ENCODE assay signal across 4 worm cellular contexts in genomic region chrV:5667337-5667736, ce11.
TF ChIP-seq lines count a peak whose summit lies in the region.

No protein-coding gene starts in this region.

TF ChIP-seq in whole organism, L1 larva, 84 proteins besides CTCF, POLR2A, EP300 and RAD21 (continued from another document):
- TF ChIP-seq dsc-1 (tag; optimal IDR thresholded peaks at IDR 0.05; lab: Kevin White, UChicago): no peak
- TF ChIP-seq nhr-85 (tag; lab: Kevin White, UChicago): peak; percentile 68
- TF ChIP-seq nhr-19 (GFP tag; conservative IDR thresholded peaks at IDR 0.05; lab: Robert Waterston, UW): no peak
- TF ChIP-seq efl-1 (optimal IDR thresholded peaks at IDR 0.05; lab: Kevin White, UChicago): no peak
- peak in 1 of 2 experiments; percentile 92 for TF ChIP-seq efl-1 (GFP tag; optimal IDR thresholded peaks at IDR 0.05 in 1 of 2; lab: Kevin White, UChicago)
- no peak for TF ChIP-seq pag-3 (tag; optimal IDR thresholded peaks at IDR 0.05; lab: Kevin White, UChicago; ENCODE audit: borderline replicate concordance, insufficient read depth)
- TF ChIP-seq egl-13 (tag; optimal IDR thresholded peaks at IDR 0.05; lab: Kevin White, UChicago): no peak
- TF ChIP-seq F16B12.6 (tag; optimal IDR thresholded peaks at IDR 0.05; lab: Kevin White, UChicago): no peak
- no peak for TF ChIP-seq irx-1 (tag; optimal IDR thresholded peaks at IDR 0.05; lab: Kevin White, UChicago)
- no peak for TF ChIP-seq lir-3 (tag; optimal IDR thresholded peaks at IDR 0.05; lab: Kevin White, UChicago; ENCODE audit: poor library complexity)
- no peak for TF ChIP-seq sptf-1 (tag; optimal IDR thresholded peaks at IDR 0.05; lab: Kevin White, UChicago)
- TF ChIP-seq grh-1 (GFP tag; IDR thresholded peaks at IDR 0.05; lab: Robert Waterston, UW): 0 out of 2 replicates have a peak, but pooled peaks have one; percentile 17
- TF ChIP-seq nhr-28 (tag; optimal IDR thresholded peaks at IDR 0.05; lab: Kevin White, UChicago): no peak
- no peak for TF ChIP-seq lin-14 (GFP tag; optimal IDR thresholded peaks at IDR 0.05; lab: Kevin White, UChicago)
- TF ChIP-seq swsn-7 (tag; optimal IDR thresholded peaks at IDR 0.05; lab: Kevin White, UChicago): no peak
- TF ChIP-seq lin-35 (GFP tag; optimal IDR thresholded peaks at IDR 0.05; lab: Kevin White, UChicago): peak in 1 of 2 experiments; percentile 3
- no peak for TF ChIP-seq egl-27 (tag; optimal IDR thresholded peaks at IDR 0.05; lab: Kevin White, UChicago)
- no peak for TF ChIP-seq nhr-237 (tag; optimal IDR thresholded peaks at IDR 0.05; lab: Kevin White, UChicago)

TF ChIP-seq in whole organism, L2 larva, 48 proteins besides CTCF, POLR2A, EP300 and RAD21 (continued from another document):
- TF ChIP-seq ceh-16 (tag; optimal IDR thresholded peaks at IDR 0.05; lab: Kevin White, UChicago) (no peak), ztf-11 (tag; optimal IDR thresholded peaks at IDR 0.05; lab: Kevin White, UChicago) (no peak), sma-9 (GFP tag; optimal IDR thresholded peaks at IDR 0.05; lab: Kevin White, UChicago) (peak; percentile 69), sma-9 (tag; optimal IDR thresholded peaks at IDR 0.05; lab: Kevin White, UChicago) (no peak), unc-62 (GFP tag; optimal IDR thresholded peaks at IDR 0.05; lab: Kevin White, UChicago) (no peak), R02D3.7 (tag; optimal IDR thresholded peaks at IDR 0.05; lab: Kevin White, UChicago) (no peak), nhr-237 (tag; optimal IDR thresholded peaks at IDR 0.05; lab: Kevin White, UChicago) (no peak), nhr-21 (tag; optimal IDR thresholded peaks at IDR 0.05; lab: Kevin White, UChicago) (peak; percentile 66), elt-1 (tag; optimal IDR thresholded peaks at IDR 0.05; lab: Kevin White, UChicago) (no peak), mab-5 (tag; optimal IDR thresholded peaks at IDR 0.05; lab: Kevin White, UChicago) (no peak), ztf-4 (tag; optimal IDR thresholded peaks at IDR 0.05; lab: Kevin White, UChicago) (no peak), fos-1 (tag; optimal IDR thresholded peaks at IDR 0.05; lab: Kevin White, UChicago) (no peak), ceh-82 (tag; optimal IDR thresholded peaks at IDR 0.05; lab: Kevin White, UChicago) (no peak), crh-2 (tag; optimal IDR thresholded peaks at IDR 0.05; lab: Kevin White, UChicago) (peak; percentile 55), unc-55 (GFP tag; optimal IDR thresholded peaks at IDR 0.05; lab: Kevin White, UChicago) (no peak), nhr-25 (tag; optimal IDR thresholded peaks at IDR 0.05; lab: Kevin White, UChicago) (no peak), nhr-10 (tag; optimal IDR thresholded peaks at IDR 0.05; lab: Kevin White, UChicago) (no peak), ztf-1 (GFP tag; conservative IDR thresholded peaks at IDR 0.05; lab: Robert Waterston, UW) (no peak), peb-1 (tag; optimal IDR thresholded peaks at IDR 0.05; lab: Kevin White, UChicago) (no peak), nhr-129 (tag; optimal IDR thresholded peaks at IDR 0.05; lab: Kevin White, UChicago) (no peak), dmd-4 (tag; optimal IDR thresholded peaks at IDR 0.05; lab: Kevin White, UChicago) (no peak), aly-2 (tag; optimal IDR thresholded peaks at IDR 0.05; lab: Kevin White, UChicago) (no peak)

TF ChIP-seq in whole organism, L4 larva, 104 proteins besides CTCF, POLR2A, EP300 and RAD21 (continued from another document and continues in another):
- peak; percentile 43 for TF ChIP-seq unc-130 (GFP tag; optimal IDR thresholded peaks at IDR 0.05; lab: Kevin White, UChicago)
- TF ChIP-seq daf-19 (GFP tag; conservative IDR thresholded peaks at IDR 0.05; lab: Robert Waterston, UW): peak; percentile 92
- TF ChIP-seq attf-4 (tag; optimal IDR thresholded peaks at IDR 0.05; lab: Kevin White, UChicago): no peak
- no peak for TF ChIP-seq ZK546.5 (tag; optimal IDR thresholded peaks at IDR 0.05; lab: Kevin White, UChicago)
- no peak for TF ChIP-seq unc-62 (GFP tag; optimal IDR thresholded peaks at IDR 0.05 in 1 of 2; lab: Kevin White, UChicago)
- TF ChIP-seq unc-62 (tag; optimal IDR thresholded peaks at IDR 0.05; lab: Kevin White, UChicago): no peak
- TF ChIP-seq spr-3 (GFP tag; optimal IDR thresholded peaks at IDR 0.05; lab: Kevin White, UChicago): peak; percentile 60
- no peak for TF ChIP-seq dmd-9 (GFP tag; IDR thresholded peaks at IDR 0.05; lab: Robert Waterston, UW)
- TF ChIP-seq nhr-102 (tag; optimal IDR thresholded peaks at IDR 0.05; lab: Kevin White, UChicago): peak; percentile 56
- peak; percentile 19 for TF ChIP-seq rbr-2 (tag; optimal IDR thresholded peaks at IDR 0.05; lab: Kevin White, UChicago)
- TF ChIP-seq daf-8 (GFP tag; IDR thresholded peaks at IDR 0.05; lab: Robert Waterston, UW): no peak
- TF ChIP-seq snpc-4 (tag; optimal IDR thresholded peaks at IDR 0.05; lab: Kevin White, UChicago): no peak
- peak; percentile 93 for TF ChIP-seq F26F4.8 (GFP tag; conservative IDR thresholded peaks at IDR 0.05; lab: Robert Waterston, UW)
- no peak for TF ChIP-seq cey-2 (tag; optimal IDR thresholded peaks at IDR 0.05; lab: Kevin White, UChicago; ENCODE audit: borderline replicate concordance, insufficient read depth)
- TF ChIP-seq lin-15B (tag; optimal IDR thresholded peaks at IDR 0.05; lab: Kevin White, UChicago): no peak
- peak; percentile 85 for TF ChIP-seq ctbp-1 (GFP tag; IDR thresholded peaks at IDR 0.05; lab: Robert Waterston, UW)
- no peak for TF ChIP-seq dve-1 (tag; optimal IDR thresholded peaks at IDR 0.05; lab: Kevin White, UChicago; ENCODE audit: insufficient read depth)
- no peak for TF ChIP-seq lin-39 (tag; optimal IDR thresholded peaks at IDR 0.05; lab: Kevin White, UChicago)
- no peak for TF ChIP-seq zag-1 (tag; optimal IDR thresholded peaks at IDR 0.05; lab: Kevin White, UChicago)
- TF ChIP-seq nhr-6 (tag; optimal IDR thresholded peaks at IDR 0.05; lab: Kevin White, UChicago): no peak
- no peak for TF ChIP-seq fkh-10 (GFP tag; optimal IDR thresholded peaks at IDR 0.05; lab: Kevin White, UChicago)
- TF ChIP-seq gei-8 (GFP tag; optimal IDR thresholded peaks at IDR 0.05; lab: Kevin White, UChicago): peak; percentile 62
- no peak for TF ChIP-seq unc-39 (tag; optimal IDR thresholded peaks at IDR 0.05; lab: Kevin White, UChicago)
- TF ChIP-seq pqm-1 (tag; optimal IDR thresholded peaks at IDR 0.05; lab: Kevin White, UChicago): no peak
- TF ChIP-seq zip-2 (tag; optimal IDR thresholded peaks at IDR 0.05; lab: Kevin White, UChicago): no peak
- TF ChIP-seq fos-1 (tag; optimal IDR thresholded peaks at IDR 0.05; lab: Kevin White, UChicago): no peak
- TF ChIP-seq ama-1 (optimal IDR thresholded peaks at IDR 0.05; lab: Kevin White, UChicago): no peak
- TF ChIP-seq F49E8.2 (tag; optimal IDR thresholded peaks at IDR 0.05; lab: Kevin White, UChicago; ENCODE audit: borderline replicate concordance): peak; percentile 81
- TF ChIP-seq F44E2.7 (GFP tag; IDR thresholded peaks at IDR 0.05; lab: Robert Waterston, UW): peak; percentile 97
- no peak for TF ChIP-seq jun-1 (tag; optimal IDR thresholded peaks at IDR 0.05; lab: Kevin White, UChicago)
- TF ChIP-seq aha-1 (tag; lab: Kevin White, UChicago): peak; percentile 71
- no peak for TF ChIP-seq daf-12 (tag; optimal IDR thresholded peaks at IDR 0.05; lab: Kevin White, UChicago)
- peak; percentile 63 for TF ChIP-seq sdz-12 (GFP tag; optimal IDR thresholded peaks at IDR 0.05; lab: Kevin White, UChicago)
- peak; percentile 76 for TF ChIP-seq lin-29 (GFP tag; IDR thresholded peaks at IDR 0.05; lab: Robert Waterston, UW)
- TF ChIP-seq nhr-11 (tag; optimal IDR thresholded peaks at IDR 0.05; lab: Kevin White, UChicago): no peak
- TF ChIP-seq lim-7 (GFP tag; IDR thresholded peaks at IDR 0.05; lab: Robert Waterston, UW): peak; percentile 98
- no peak for TF ChIP-seq dpl-1 (GFP tag; optimal IDR thresholded peaks at IDR 0.05; lab: Kevin White, UChicago)
- peak; percentile 84 for TF ChIP-seq dmd-8 (GFP tag; IDR thresholded peaks at IDR 0.05; lab: Robert Waterston, UW)
- TF ChIP-seq ces-1 (GFP tag; optimal IDR thresholded peaks at IDR 0.05; lab: Kevin White, UChicago): no peak
- peak in 1 of 2 experiments; percentile 72 for TF ChIP-seq daf-16 (GFP tag; optimal IDR thresholded peaks at IDR 0.05; lab: Kevin White, UChicago)
- TF ChIP-seq daf-16 (tag; optimal IDR thresholded peaks at IDR 0.05; lab: Kevin White, UChicago): no peak
- peak; percentile 62; the same call in 1 of the 2 replicates for TF ChIP-seq zfp-3 (GFP tag; conservative IDR thresholded peaks at IDR 0.05; lab: Robert Waterston, UW)
- peak; percentile 70 for TF ChIP-seq nhr-42 (GFP tag; IDR thresholded peaks at IDR 0.05; lab: Robert Waterston, UW)
- no peak for TF ChIP-seq ztf-11 (tag; optimal IDR thresholded peaks at IDR 0.05; lab: Kevin White, UChicago)
- no peak for TF ChIP-seq hlh-11 (tag; optimal IDR thresholded peaks at IDR 0.05; lab: Kevin White, UChicago)
- no peak for TF ChIP-seq ceh-82 (tag; optimal IDR thresholded peaks at IDR 0.05; lab: Kevin White, UChicago)
- TF ChIP-seq nhr-25 (tag; optimal IDR thresholded peaks at IDR 0.05; lab: Kevin White, UChicago; ENCODE audit: borderline replicate concordance, insufficient read depth): no peak
- TF ChIP-seq Y48G9A.11 (GFP tag; IDR thresholded peaks at IDR 0.05; lab: Robert Waterston, UW): peak; percentile 87
- TF ChIP-seq mxl-3 (GFP tag; optimal IDR thresholded peaks at IDR 0.05; lab: Kevin White, UChicago): no peak
- TF ChIP-seq ceh-32 (tag; optimal IDR thresholded peaks at IDR 0.05; lab: Kevin White, UChicago; ENCODE audit: poor library complexity): no peak

TF ChIP-seq in whole organism, young adult, 124 proteins besides CTCF, POLR2A, EP300 and RAD21 (continued from another document and continues in another):
- peak; percentile 77 for TF ChIP-seq atf-7 (tag; optimal IDR thresholded peaks at IDR 0.05; lab: Kevin White, UChicago)
- TF ChIP-seq F22D6.2 (tag; optimal IDR thresholded peaks at IDR 0.05; lab: Kevin White, UChicago): no peak
- no peak for TF ChIP-seq C17E4.6 (GFP tag; IDR thresholded peaks at IDR 0.05; lab: Robert Waterston, UW)
- peak; percentile 52 for TF ChIP-seq xnd-1 (tag; optimal IDR thresholded peaks at IDR 0.05; lab: Kevin White, UChicago)
- peak; percentile 73 for TF ChIP-seq snpc-3.4 (tag; optimal IDR thresholded peaks at IDR 0.05; lab: Kevin White, UChicago)
- TF ChIP-seq rpc-1 (optimal IDR thresholded peaks at IDR 0.05; lab: Kevin White, UChicago): peak; percentile 92
- peak; percentile 93 for TF ChIP-seq rpc-1 (tag; optimal IDR thresholded peaks at IDR 0.05; lab: Kevin White, UChicago)
- peak; percentile 59 for TF ChIP-seq snpc-4 (GFP tag; optimal IDR thresholded peaks at IDR 0.05; lab: Kevin White, UChicago)
- TF ChIP-seq snpc-4 (tag; optimal IDR thresholded peaks at IDR 0.05; lab: Kevin White, UChicago): peak in 1 of 4 experiments; percentile 56
- peak; percentile 65 for TF ChIP-seq nfyb-1 (GFP tag; IDR thresholded peaks at IDR 0.05; lab: Robert Waterston, UW)
- TF ChIP-seq nfya-2 (GFP tag; IDR thresholded peaks at IDR 0.05; lab: Robert Waterston, UW): peak; percentile 87; the same call in 1 of the 2 replicates
- peak; percentile 63 for TF ChIP-seq F33H1.4 (GFP tag; IDR thresholded peaks at IDR 0.05; lab: Robert Waterston, UW)
- 0 out of 2 replicates have a peak, but pooled peaks have one; percentile 26 for TF ChIP-seq dox-1 (GFP tag; IDR thresholded peaks at IDR 0.05; lab: Robert Waterston, UW)
- peak; percentile 74; the same call in 1 of the 2 replicates for TF ChIP-seq madf-3 (GFP tag; IDR thresholded peaks at IDR 0.05; lab: Robert Waterston, UW)
- TF ChIP-seq pbrm-1 (GFP tag; IDR thresholded peaks at IDR 0.05; lab: Robert Waterston, UW): peak; percentile 77
- TF ChIP-seq Y53F4B.3 (GFP tag; IDR thresholded peaks at IDR 0.05; lab: Robert Waterston, UW): peak; percentile 24; the same call in 1 of the 2 replicates
- TF ChIP-seq sea-2 (GFP tag; IDR thresholded peaks at IDR 0.05; lab: Robert Waterston, UW): no peak
- peak; percentile 77 for TF ChIP-seq chd-7 (tag; optimal IDR thresholded peaks at IDR 0.05; lab: Kevin White, UChicago)
- no peak for TF ChIP-seq ztf-22 (GFP tag; optimal IDR thresholded peaks at IDR 0.05; lab: Kevin White, UChicago)
- peak; percentile 88 for TF ChIP-seq ceh-40 (GFP tag; IDR thresholded peaks at IDR 0.05; lab: Robert Waterston, UW)
- TF ChIP-seq C06A6.2 (GFP tag; conservative IDR thresholded peaks at IDR 0.05; lab: Robert Waterston, UW): 0 out of 2 replicates have a peak, but pooled peaks have one; percentile 34
- TF ChIP-seq ceh-79 (tag; optimal IDR thresholded peaks at IDR 0.05; lab: Kevin White, UChicago): peak; percentile 56
- no peak for TF ChIP-seq F57C9.4 (tag; optimal IDR thresholded peaks at IDR 0.05; lab: Kevin White, UChicago)
- no peak for TF ChIP-seq Y67H2A.10 (GFP tag; conservative IDR thresholded peaks at IDR 0.05; lab: Robert Waterston, UW)
- TF ChIP-seq snpc-1.1 (tag; optimal IDR thresholded peaks at IDR 0.05; lab: Kevin White, UChicago; ENCODE audit: insufficient read depth): peak; percentile 30
- TF ChIP-seq lin-40 (tag; optimal IDR thresholded peaks at IDR 0.05; lab: Kevin White, UChicago): no peak
- no peak for TF ChIP-seq ets-4 (GFP tag; optimal IDR thresholded peaks at IDR 0.05; lab: Kevin White, UChicago)
- TF ChIP-seq lir-1 (GFP tag; conservative IDR thresholded peaks at IDR 0.05; lab: Robert Waterston, UW): no peak
- TF ChIP-seq let-526 (GFP tag; IDR thresholded peaks at IDR 0.05; lab: Robert Waterston, UW): no peak
- TF ChIP-seq F23B12.7 (tag; optimal IDR thresholded peaks at IDR 0.05; lab: Kevin White, UChicago; ENCODE audit: insufficient read depth): no peak
- no peak; the same call in 1 of the 2 replicates for TF ChIP-seq madf-8 (GFP tag; conservative IDR thresholded peaks at IDR 0.05; lab: Robert Waterston, UW)
- TF ChIP-seq ccch-3 (GFP tag; optimal IDR thresholded peaks at IDR 0.05; lab: Kevin White, UChicago): no peak
- TF ChIP-seq gei-17 (GFP tag; optimal IDR thresholded peaks at IDR 0.05; lab: Kevin White, UChicago): no peak
- TF ChIP-seq madf-6 (GFP tag; IDR thresholded peaks at IDR 0.05; lab: Robert Waterston, UW): peak; percentile 81
- no peak for TF ChIP-seq F57A8.1 (GFP tag; optimal IDR thresholded peaks at IDR 0.05; lab: Kevin White, UChicago)
- TF ChIP-seq hrde-1 (tag; optimal IDR thresholded peaks at IDR 0.05; lab: Kevin White, UChicago; ENCODE audit: borderline replicate concordance): peak; percentile 84
- TF ChIP-seq F37B4.10 (GFP tag; IDR thresholded peaks at IDR 0.05; lab: Robert Waterston, UW): no peak
- no peak for TF ChIP-seq nhr-80 (tag; optimal IDR thresholded peaks at IDR 0.05; lab: Kevin White, UChicago)
- no peak for TF ChIP-seq sdz-38 (tag; optimal IDR thresholded peaks at IDR 0.05; lab: Kevin White, UChicago)
- peak; percentile 38 for TF ChIP-seq snpc-1.3 (tag; optimal IDR thresholded peaks at IDR 0.05; lab: Kevin White, UChicago; ENCODE audit: insufficient read depth)
- peak; percentile 76 for TF ChIP-seq lin-54 (GFP tag; optimal IDR thresholded peaks at IDR 0.05; lab: Kevin White, UChicago)
- peak; percentile 79 for TF ChIP-seq F52B5.7 (tag; optimal IDR thresholded peaks at IDR 0.05; lab: Kevin White, UChicago)
- TF ChIP-seq hmg-1.2 (GFP tag; IDR thresholded peaks at IDR 0.05; lab: Robert Waterston, UW): peak; percentile 65
- no peak for TF ChIP-seq attf-5 (GFP tag; optimal IDR thresholded peaks at IDR 0.05; lab: Kevin White, UChicago)
- TF ChIP-seq hmg-20 (GFP tag; IDR thresholded peaks at IDR 0.05; lab: Robert Waterston, UW): peak; percentile 80; the same call in 1 of the 2 replicates
- peak; percentile 87 for TF ChIP-seq B0336.3 (GFP tag; IDR thresholded peaks at IDR 0.05; lab: Robert Waterston, UW)
- TF ChIP-seq lin-26 (GFP tag; IDR thresholded peaks at IDR 0.05; lab: Robert Waterston, UW): peak; percentile 97
- peak; percentile 92 for TF ChIP-seq zim-3 (tag; optimal IDR thresholded peaks at IDR 0.05; lab: Kevin White, UChicago)
- peak; percentile 69 for TF ChIP-seq ekl-4 (GFP tag; IDR thresholded peaks at IDR 0.05; lab: Robert Waterston, UW)
- TF ChIP-seq Y53G8AR.9 (GFP tag; conservative IDR thresholded peaks at IDR 0.05; lab: Robert Waterston, UW): peak; percentile 84
- peak; percentile 26; the same call in 1 of the 2 replicates for TF ChIP-seq ceh-91 (GFP tag; IDR thresholded peaks at IDR 0.05; lab: Robert Waterston, UW)
- TF ChIP-seq egrh-3 (GFP tag; IDR thresholded peaks at IDR 0.05; lab: Robert Waterston, UW): no peak
- no peak for TF ChIP-seq hlh-12 (tag; optimal IDR thresholded peaks at IDR 0.05; lab: Kevin White, UChicago)
- peak; percentile 96; the same call in 1 of the 2 replicates for TF ChIP-seq aptf-3 (GFP tag; IDR thresholded peaks at IDR 0.05; lab: Robert Waterston, UW)
- TF ChIP-seq nhr-90 (tag; optimal IDR thresholded peaks at IDR 0.05; lab: Kevin White, UChicago): peak; percentile 70
